Fruit fly (Drosophila melanogaster) whole organism, wandering third instar larva: ENCODE data around the gene Cby.

Experiments
- Abd-B ChIP-seq: fragments of >200 bp; optimal IDR thresholded peaks from 2 replicates; lab custom pipeline; 2017; ENCODE audit warnings: missing biosample characterization, missing genetic modification characterization
- CG32264 ChIP-seq: fragments of 200-800 bp; sonication (Bioruptor generic); optimal IDR thresholded peaks from 2 replicates; lab custom pipeline; 2016; ENCODE audit warnings: missing biosample characterization, missing genetic modification characterization
- CG9705 ChIP-seq: fragments of 200-800 bp; sonication (Bioruptor generic); optimal IDR thresholded peaks from 2 replicates; lab custom pipeline; 2018; ENCODE audit warnings: missing biosample characterization, mild to moderate bottlenecking, missing genetic modification characterization
- CrebA ChIP-seq: fragments of 200-800 bp; sonication (Bioruptor generic); optimal IDR thresholded peaks from 2 replicates; lab custom pipeline; 2016; ENCODE audit warnings: missing biosample characterization, mild to moderate bottlenecking, missing genetic modification characterization, borderline replicate concordance
- Dfd ChIP-seq: fragments of >200 bp; optimal IDR thresholded peaks from 2 replicates; lab custom pipeline; 2017; ENCODE audit warnings: missing biosample characterization, missing genetic modification characterization
- Dif ChIP-seq: fragments of 200-275, 200-300 bp; sonication (Bioruptor generic); optimal IDR thresholded peaks from 2 replicates; lab custom pipeline; 2018; ENCODE audit warnings: missing biosample characterization, missing genetic modification characterization; ENCODE audit not compliant: partially characterized antibody
- GATAd ChIP-seq: sonication (Bioruptor generic); optimal IDR thresholded peaks from 2 replicates; lab custom pipeline; 2016; ENCODE audit warnings: missing biosample characterization, missing genetic modification characterization
- HLH106 ChIP-seq: fragments of 200-800 bp; optimal IDR thresholded peaks from 3 replicates; lab custom pipeline; 2019; ENCODE audit warnings: missing biosample characterization, mild to moderate bottlenecking, missing genetic modification characterization, moderate library complexity
- Hnf4 ChIP-seq: fragments of 200-800 bp; sonication (Bioruptor generic); optimal IDR thresholded peaks from 2 replicates; lab custom pipeline; 2016; ENCODE audit warnings: missing biosample characterization, mild to moderate bottlenecking, missing genetic modification characterization
- Hr78 ChIP-seq: fragments of >200 bp; optimal IDR thresholded peaks from 2 replicates; lab custom pipeline; 2017; ENCODE audit warnings: missing biosample characterization, missing genetic modification characterization
- Hr83 ChIP-seq: fragments of 200-300 bp; sonication (Bioruptor generic); optimal IDR thresholded peaks from 2 replicates; lab custom pipeline; 2016; ENCODE audit warnings: missing biosample characterization, mild to moderate bottlenecking, missing genetic modification characterization, moderate library complexity; ENCODE audit not compliant: poor library complexity, severe bottlenecking
- Jra ChIP-seq: sonication (Bioruptor generic); optimal IDR thresholded peaks from 2 replicates; lab custom pipeline; 2016; ENCODE audit warnings: missing biosample characterization, missing genetic modification characterization
- Mio ChIP-seq: sonication (Bioruptor generic); optimal IDR thresholded peaks from 2 replicates; lab custom pipeline; 2016; ENCODE audit warnings: missing biosample characterization, missing genetic modification characterization
- Myc ChIP-seq: fragments of >200 bp; optimal IDR thresholded peaks from 2 replicates; lab custom pipeline; 2017
- N ChIP-seq: fragments of >200 bp; optimal IDR thresholded peaks from 2 replicates; lab custom pipeline; 2018; ENCODE audit warnings: missing biosample characterization, missing external identifiers, missing genetic modification characterization
- OdsH ChIP-seq: fragments of 200-800 bp; sonication (Bioruptor generic); optimal IDR thresholded peaks from 2 replicates; lab custom pipeline; 2016; ENCODE audit warnings: missing biosample characterization, mild to moderate bottlenecking, missing genetic modification characterization
- Rel ChIP-seq, 2 experiments: fragments of 200-800 bp; sonication (Bioruptor generic) in 1 of 2; optimal IDR thresholded peaks; 2 replicates in 1 of 2; 3 replicates in 1 of 2; lab custom pipeline; 2016 to 2019; ENCODE audit warnings: mild to moderate bottlenecking in 2 of 2, missing biosample characterization in 2 of 2, missing genetic modification characterization in 2 of 2, moderate library complexity in 1 of 2
- Sp1 ChIP-seq: fragments of 200-800 bp; sonication (Bioruptor generic); optimal IDR thresholded peaks from 3 replicates; lab custom pipeline; 2019; ENCODE audit warnings: missing biosample characterization, mild to moderate bottlenecking, missing genetic modification characterization, moderate library complexity
- Vsx2 ChIP-seq: fragments of 200-300, 225-300 bp; sonication (Bioruptor generic); optimal IDR thresholded peaks from 2 replicates; lab custom pipeline; 2018; ENCODE audit warnings: missing biosample characterization, missing genetic modification characterization; ENCODE audit not compliant: partially characterized antibody
- br ChIP-seq: fragments of 200-800 bp; sonication (Bioruptor generic); optimal IDR thresholded peaks from 2 replicates; lab custom pipeline; 2016; ENCODE audit warnings: missing biosample characterization, missing genetic modification characterization
- brk ChIP-seq: fragments of 200-800 bp; sonication (Bioruptor generic); optimal IDR thresholded peaks from 2 replicates; lab custom pipeline; 2016; ENCODE audit warnings: missing biosample characterization, mild to moderate bottlenecking, missing genetic modification characterization
- dl ChIP-seq, 2 experiments: fragments of 175-275, 200-275 bp in 1 of 2; fragments of 200-275 bp in 1 of 2; sonication (Bioruptor generic); optimal IDR thresholded peaks; lab custom pipeline; 2018; ENCODE audit warnings: mild to moderate bottlenecking in 2 of 2, missing biosample characterization in 2 of 2, missing genetic modification characterization in 2 of 2, moderate library complexity in 2 of 2; ENCODE audit not compliant: partially characterized antibody in 2 of 2, insufficient read depth in 1 of 2
- dmrt93B ChIP-seq: fragments of 200-800 bp; sonication (Bioruptor generic); optimal IDR thresholded peaks from 2 replicates; lab custom pipeline; 2018; ENCODE audit warnings: missing biosample characterization, mild to moderate bottlenecking, missing genetic modification characterization
- dsf ChIP-seq: sonication (Bioruptor generic); optimal IDR thresholded peaks from 2 replicates; lab custom pipeline; 2016; ENCODE audit warnings: missing biosample characterization, missing genetic modification characterization, borderline replicate concordance
- ey ChIP-seq: fragments of 200-800 bp; sonication (Bioruptor generic); optimal IDR thresholded peaks from 2 replicates; lab custom pipeline; 2016; ENCODE audit warnings: missing biosample characterization, missing genetic modification characterization
- foxo ChIP-seq, 2 experiments: fragments of 200-800 bp; sonication (Bioruptor generic); optimal IDR thresholded peaks; 2 replicates in 1 of 2; 3 replicates in 1 of 2; lab custom pipeline; 2016 to 2017; ENCODE audit warnings: missing biosample characterization in 2 of 2, missing genetic modification characterization in 2 of 2
- fru ChIP-seq: fragments of 200-800 bp; sonication (Bioruptor generic); optimal IDR thresholded peaks from 3 replicates; lab custom pipeline; 2016; ENCODE audit warnings: missing biosample characterization, mild to moderate bottlenecking, missing genetic modification characterization
- h ChIP-seq: fragments of 200-800 bp; sonication (Bioruptor generic); optimal IDR thresholded peaks from 3 replicates; lab custom pipeline; 2016; ENCODE audit warnings: missing biosample characterization, mild to moderate bottlenecking, missing genetic modification characterization
- jim ChIP-seq: fragments of 175-275, 200-325 bp; sonication (Bioruptor generic); optimal IDR thresholded peaks from 2 replicates; lab custom pipeline; 2016; ENCODE audit warnings: missing biosample characterization, mild to moderate bottlenecking, missing genetic modification characterization
- pan ChIP-seq: fragments of >200 bp; optimal IDR thresholded peaks from 2 replicates; lab custom pipeline; 2017
- psq ChIP-seq: fragments of 200-800 bp; sonication (Bioruptor generic); optimal IDR thresholded peaks from 3 replicates; lab custom pipeline; 2017; ENCODE audit warnings: missing biosample characterization, mild to moderate bottlenecking, missing genetic modification characterization, moderate library complexity
- rgr ChIP-seq: fragments of 200-800 bp; sonication (Bioruptor generic); optimal IDR thresholded peaks from 3 replicates; lab custom pipeline; 2016; ENCODE audit warnings: missing biosample characterization, mild to moderate bottlenecking, missing genetic modification characterization
- sage ChIP-seq: fragments of 200-800 bp; sonication (Bioruptor generic); optimal IDR thresholded peaks from 2 replicates; lab custom pipeline; 2016; ENCODE audit warnings: missing biosample characterization, mild to moderate bottlenecking, missing genetic modification characterization
- sv ChIP-seq: fragments of 200-800 bp; sonication (Bioruptor generic); optimal IDR thresholded peaks from 3 replicates; lab custom pipeline; 2016; ENCODE audit warnings: missing biosample characterization, missing genetic modification characterization
- tai ChIP-seq: sonication (Bioruptor generic); optimal IDR thresholded peaks from 2 replicates; lab custom pipeline; 2016; ENCODE audit warnings: missing biosample characterization, missing genetic modification characterization
- usp ChIP-seq: fragments of >200 bp; optimal IDR thresholded peaks from 2 replicates; lab custom pipeline; 2017; ENCODE audit warnings: missing biosample characterization, missing genetic modification characterization
- woc ChIP-seq: sonication (Bioruptor generic); optimal IDR thresholded peaks from 2 replicates; lab custom pipeline; 2016; ENCODE audit warnings: missing biosample characterization, mild to moderate bottlenecking, missing genetic modification characterization

Cby gene

DNA sequence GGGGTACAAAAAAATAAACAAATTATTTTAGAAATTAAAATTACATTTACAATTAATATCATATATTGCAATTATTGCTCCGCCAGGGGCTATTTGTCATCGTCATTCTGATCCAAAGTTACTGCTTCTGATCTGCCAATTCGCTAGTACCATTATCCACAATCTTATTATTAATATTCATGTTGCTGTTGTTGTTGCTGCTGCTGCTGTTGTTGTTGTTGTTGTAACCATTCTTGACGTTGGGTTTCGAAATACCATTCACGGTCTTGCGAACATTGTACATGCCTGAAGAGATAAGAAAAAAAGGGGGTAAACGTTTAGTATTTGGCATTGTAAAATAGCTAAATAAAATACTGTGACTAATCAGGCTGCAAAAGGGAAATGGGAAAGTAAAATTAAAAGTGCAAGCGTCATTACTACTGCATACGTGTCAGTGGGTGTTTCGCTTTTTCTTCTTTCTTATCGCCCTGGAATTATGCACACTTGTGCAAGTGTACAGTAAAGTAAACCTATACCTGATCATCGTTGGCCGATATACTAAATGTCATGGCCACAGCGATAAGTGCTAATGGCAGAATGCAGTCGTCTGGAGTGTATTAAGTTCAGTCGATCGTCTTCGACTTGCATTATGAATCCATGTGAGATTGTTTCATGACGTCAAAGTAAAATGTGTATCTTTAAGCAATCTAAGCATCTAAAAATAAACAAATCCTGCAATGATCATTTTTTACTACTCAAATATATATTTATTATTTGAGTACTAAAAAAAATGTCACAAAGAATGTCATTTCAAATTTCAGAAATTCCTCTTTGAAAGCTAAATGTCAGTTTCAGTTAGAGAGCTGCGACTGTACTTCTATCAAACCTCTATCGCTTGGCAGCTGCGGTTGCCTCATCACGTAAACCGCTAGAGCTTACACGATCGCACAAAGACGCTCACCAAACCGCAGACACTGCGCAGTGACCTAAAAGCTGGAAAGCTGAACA, 15.9 kb upstream of the Cby start:
- TF ChIP-seq fru (no peak), dsf (GFP tag; lab: Kevin White, UChicago) (no peak), Dif (peak; percentile 36), Rel (GFP tag; optimal IDR thresholded peaks at IDR 0.05; lab: Kevin White, UChicago) (no peak), Rel (tag; optimal IDR thresholded peaks at IDR 0.05; lab: Kevin White, UChicago) (peak; percentile 51), HLH106 (tag; lab: Kevin White, UChicago) (no peak), sv (GFP tag; lab: Kevin White, UChicago) (no peak), woc (GFP tag; lab: Kevin White, UChicago) (no peak), CrebA (GFP tag; lab: Kevin White, UChicago) (peak; percentile 58), Abd-B (no peak)

- peak; percentile 2 for TF ChIP-seq Hr83 (GFP tag; lab: Kevin White, UChicago)
- TF ChIP-seq Jra (GFP tag; lab: Kevin White, UChicago): no peak
- no peak for TF ChIP-seq Myc (lab: Kevin White, UChicago)
- no peak for TF ChIP-seq CG9705 (GFP tag; lab: Kevin White, UChicago)
- no peak for TF ChIP-seq usp (GFP tag; lab: Kevin White, UChicago)
- TF ChIP-seq GATAd (GFP tag; lab: Kevin White, UChicago): no peak
- TF ChIP-seq br: no peak
- TF ChIP-seq Rel (GFP tag; optimal IDR thresholded peaks at IDR 0.05; lab: Kevin White, UChicago): no peak
- TF ChIP-seq Rel (tag; optimal IDR thresholded peaks at IDR 0.05; lab: Kevin White, UChicago): peak; percentile 10
- TF ChIP-seq brk (GFP tag; lab: Kevin White, UChicago): no peak
- TF ChIP-seq Dif: no peak
- no peak for TF ChIP-seq foxo (GFP tag; optimal IDR thresholded peaks at IDR 0.05; lab: Kevin White, UChicago)
- TF ChIP-seq tai (GFP tag; lab: Kevin White, UChicago): no peak
- TF ChIP-seq dmrt93B (GFP tag; lab: Kevin White, UChicago): no peak
- no peak for TF ChIP-seq dsf (GFP tag; lab: Kevin White, UChicago)
- TF ChIP-seq Abd-B: no peak
- TF ChIP-seq fru: peak; percentile 9
- no peak for TF ChIP-seq Hr78 (GFP tag; lab: Kevin White, UChicago)
- TF ChIP-seq Hnf4 (GFP tag; lab: Kevin White, UChicago): no peak
- no peak for TF ChIP-seq Sp1 (GFP tag; lab: Kevin White, UChicago)
- no peak for TF ChIP-seq dl (GFP tag; optimal IDR thresholded peaks at IDR 0.05; lab: Kevin White, UChicago; ENCODE audit: insufficient read depth in 1 of 2, partially characterized antibody in 2 of 2)
- no peak for TF ChIP-seq Vsx2 (GFP tag; lab: Kevin White, UChicago)
- TF ChIP-seq ey (GFP tag; lab: Kevin White, UChicago): no peak
- peak; percentile 7 for TF ChIP-seq OdsH
- no peak for TF ChIP-seq CrebA (GFP tag; lab: Kevin White, UChicago)
- no peak for TF ChIP-seq jim (GFP tag; lab: Kevin White, UChicago)
- peak; percentile 22 for TF ChIP-seq rgr
- no peak for TF ChIP-seq pan (lab: Kevin White, UChicago)
- TF ChIP-seq h (GFP tag; lab: Kevin White, UChicago): no peak
- TF ChIP-seq Dfd (GFP tag; lab: Kevin White, UChicago): no peak
- no peak for TF ChIP-seq sage
- TF ChIP-seq sv (GFP tag; lab: Kevin White, UChicago): no peak
- no peak for TF ChIP-seq Mio
- no peak for TF ChIP-seq N
- peak; percentile 75 for TF ChIP-seq psq
- TF ChIP-seq CG32264 (GFP tag; lab: Kevin White, UChicago): no peak
- TF ChIP-seq woc (GFP tag; lab: Kevin White, UChicago): no peak
Observed at dm6 chr3R:21852579-21853233, 15.1 kb upstream of the Cby start.
